Worm (Caenorhabditis elegans) whole organism, L2 larva: ENCODE measurements around the gene glna-1.

Experiments used
- F13H6.1 ChIP-seq: sonication (generic microtip); optimal IDR thresholded peaks from 2 replicates; lab custom pipeline; 2016; ENCODE audit warnings: missing genetic modification characterization, missing compliant biosample characterization
- R02D3.7 ChIP-seq: fragments of 150-350 bp; optimal IDR thresholded peaks from 2 replicates; lab custom pipeline; 2014; ENCODE audit warnings: missing biosample characterization, missing genetic modification characterization
- Y55F3AM.14 ChIP-seq: fragments of 200-800 bp; sonication (Bioruptor generic); optimal IDR thresholded peaks from 2 replicates; lab custom pipeline; 2018; ENCODE audit warnings: mild to moderate bottlenecking, missing genetic modification characterization, missing compliant biosample characterization
- ZK546.5 ChIP-seq: sonication (generic microtip); optimal IDR thresholded peaks from 2 replicates; lab custom pipeline; 2017; ENCODE audit warnings: missing biosample characterization, missing genetic modification characterization
- alr-1 ChIP-seq: fragments of 150-350 bp; optimal IDR thresholded peaks from 2 replicates; lab custom pipeline; 2014; ENCODE audit warnings: missing biosample characterization, missing genetic modification characterization
- aly-2 ChIP-seq: fragments of 150-350 bp; optimal IDR thresholded peaks from 2 replicates; lab custom pipeline; 2014; ENCODE audit warnings: missing biosample characterization, missing genetic modification characterization
- ama-1 ChIP-seq: fragments of 150-350 bp; optimal IDR thresholded peaks from 2 replicates; lab custom pipeline; 2018; ENCODE audit warnings: inconsistent platforms
- blmp-1 ChIP-seq: sonication (generic microtip); optimal IDR thresholded peaks from 2 replicates; lab custom pipeline; 2017; ENCODE audit warnings: missing genetic modification characterization, mild to moderate bottlenecking, missing compliant biosample characterization, antibody characterized with exemption, moderate library complexity; ENCODE audit not compliant: insufficient read depth
- ceh-16 ChIP-seq: fragments of 150-350 bp; optimal IDR thresholded peaks from 2 replicates; lab custom pipeline; 2014; ENCODE audit warnings: missing biosample characterization, missing genetic modification characterization
- ceh-82 ChIP-seq: fragments of 150-350 bp; optimal IDR thresholded peaks from 2 replicates; lab custom pipeline; 2014; ENCODE audit warnings: missing biosample characterization, missing genetic modification characterization
- crh-2 ChIP-seq: sonication (generic microtip); optimal IDR thresholded peaks from 2 replicates; lab custom pipeline; 2017; ENCODE audit warnings: missing biosample characterization, missing genetic modification characterization
- dmd-4 ChIP-seq: sonication (generic microtip); optimal IDR thresholded peaks from 2 replicates; lab custom pipeline; 2017; ENCODE audit warnings: missing biosample characterization, missing genetic modification characterization
- egl-27 ChIP-seq: sonication (generic microtip); optimal IDR thresholded peaks from 3 replicates; lab custom pipeline; 2017; ENCODE audit warnings: missing biosample characterization, missing genetic modification reagents, missing genetic modification characterization
- gmeb-1 ChIP-seq: fragments of 150-350 bp; optimal IDR thresholded peaks from 2 replicates; lab custom pipeline; 2014; ENCODE audit warnings: missing biosample characterization, missing genetic modification characterization
- lin-11 ChIP-seq: fragments of 150-350 bp; sonication (generic microtip); optimal IDR thresholded peaks from 2 replicates; lab custom pipeline; 2014; ENCODE audit warnings: missing biosample characterization, missing genetic modification characterization, inconsistent platforms, mixed read lengths
- lin-13 ChIP-seq: fragments of 150-350 bp; optimal IDR thresholded peaks from 2 replicates; lab custom pipeline; 2014; ENCODE audit warnings: missing biosample characterization, missing genetic modification reagents, missing genetic modification characterization
- lin-39 ChIP-seq: fragments of 150-350 bp; optimal IDR thresholded peaks from 2 replicates; lab custom pipeline; 2014; ENCODE audit warnings: missing biosample characterization, missing genetic modification reagents, missing genetic modification characterization
- mab-5 ChIP-seq: fragments of 150-350 bp; optimal IDR thresholded peaks from 2 replicates; lab custom pipeline; 2014; ENCODE audit warnings: missing biosample characterization, missing genetic modification characterization
- mbf-1 ChIP-seq: sonication (generic microtip); optimal IDR thresholded peaks from 2 replicates; lab custom pipeline; 2017; ENCODE audit warnings: missing biosample characterization, missing genetic modification characterization
- nhr-10 ChIP-seq: sonication (generic microtip); optimal IDR thresholded peaks from 2 replicates; lab custom pipeline; 2017; ENCODE audit warnings: missing biosample characterization, missing genetic modification characterization
- nhr-12 ChIP-seq: fragments of 150-350 bp; optimal IDR thresholded peaks from 2 replicates; lab custom pipeline; 2014; ENCODE audit warnings: missing biosample characterization, missing genetic modification characterization
- nhr-129 ChIP-seq: fragments of 150-350 bp; optimal IDR thresholded peaks from 2 replicates; lab custom pipeline; 2014; ENCODE audit warnings: missing biosample characterization, missing genetic modification characterization
- nhr-237 ChIP-seq: fragments of 150-350 bp; optimal IDR thresholded peaks from 2 replicates; lab custom pipeline; 2014; ENCODE audit warnings: missing biosample characterization, missing genetic modification characterization
- nhr-77 ChIP-seq: fragments of 150-350 bp; optimal IDR thresholded peaks from 2 replicates; lab custom pipeline; 2014; ENCODE audit warnings: missing biosample characterization, missing genetic modification characterization
- peb-1 ChIP-seq: fragments of 150-350 bp; optimal IDR thresholded peaks from 2 replicates; lab custom pipeline; 2014; ENCODE audit warnings: missing biosample characterization, missing genetic modification characterization
- sem-4 ChIP-seq: fragments of 150-350 bp; optimal IDR thresholded peaks from 2 replicates; lab custom pipeline; 2014; ENCODE audit warnings: missing biosample characterization, missing genetic modification reagents, missing genetic modification characterization
- sma-3 ChIP-seq: sonication (generic microtip); optimal IDR thresholded peaks from 2 replicates; lab custom pipeline; 2016; ENCODE audit warnings: missing genetic modification reagents, missing genetic modification characterization, missing compliant biosample characterization
- sma-9 ChIP-seq, 2 experiments: fragments of 150-350 bp in 1 of 2; sonication (generic microtip) in 1 of 2; optimal IDR thresholded peaks; 2 replicates each; lab custom pipeline; 2014 to 2016; ENCODE audit warnings: missing genetic modification characterization in 2 of 2, mild to moderate bottlenecking in 1 of 2, missing biosample characterization in 1 of 2, missing compliant biosample characterization in 1 of 2, missing genetic modification reagents in 1 of 2, moderate library complexity in 1 of 2
- unc-39 ChIP-seq: fragments of 150-350 bp; optimal IDR thresholded peaks from 2 replicates; lab custom pipeline; 2014; ENCODE audit warnings: missing biosample characterization, missing genetic modification characterization
- unc-55 ChIP-seq: fragments of 150-350 bp; sonication (generic microtip); optimal IDR thresholded peaks from 3 replicates; lab custom pipeline; 2014; ENCODE audit warnings: missing biosample characterization, missing genetic modification reagents, missing genetic modification characterization
- zag-1 ChIP-seq: fragments of 150-350 bp; optimal IDR thresholded peaks from 2 replicates; lab custom pipeline; 2014; ENCODE audit warnings: missing biosample characterization, missing genetic modification characterization
- ztf-11 ChIP-seq: sonication (generic microtip); optimal IDR thresholded peaks from 2 replicates; lab custom pipeline; 2017; ENCODE audit warnings: missing biosample characterization, missing genetic modification characterization

The glna-1 gene

DNA sequence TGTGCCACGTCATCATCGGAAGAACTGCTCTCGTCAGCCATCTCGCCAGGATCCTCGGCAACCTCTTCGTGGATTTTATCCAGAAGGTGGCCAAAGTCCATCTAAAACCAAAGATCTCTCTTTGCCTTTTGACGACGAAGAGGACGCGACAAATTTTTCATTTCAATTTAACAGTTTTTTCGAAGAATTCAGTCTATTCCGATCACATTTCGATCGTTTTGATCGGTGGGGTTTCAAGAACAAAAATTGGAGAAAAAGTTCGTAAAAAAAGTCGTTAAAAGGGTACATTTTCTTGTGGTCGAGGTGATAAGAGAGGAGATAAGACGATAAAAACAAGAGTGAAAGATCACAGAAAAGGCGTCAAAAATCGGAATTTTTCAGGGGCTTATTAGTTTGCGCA, at the start of gene glna-1:
glna-1 (minus strand) TSS at position 101 of the 400 bp plus-strand sequence.
- no peak for TF ChIP-seq ceh-16 (tag; lab: Kevin White, UChicago)
- TF ChIP-seq lin-13, result no peak
- no peak for TF ChIP-seq crh-2 (tag; lab: Kevin White, UChicago)
- TF ChIP-seq ama-1 (lab: Kevin White, UChicago), result no peak
- TF ChIP-seq alr-1 (tag; lab: Kevin White, UChicago), result no peak
- TF ChIP-seq Y55F3AM.14 (GFP tag; lab: Kevin White, UChicago), result no peak
- no peak for TF ChIP-seq dmd-4 (tag; lab: Kevin White, UChicago)
- TF ChIP-seq peb-1, result no peak
- TF ChIP-seq gmeb-1 (tag; lab: Kevin White, UChicago), result no peak
- TF ChIP-seq unc-39 (tag; lab: Kevin White, UChicago), result no peak

DNA sequence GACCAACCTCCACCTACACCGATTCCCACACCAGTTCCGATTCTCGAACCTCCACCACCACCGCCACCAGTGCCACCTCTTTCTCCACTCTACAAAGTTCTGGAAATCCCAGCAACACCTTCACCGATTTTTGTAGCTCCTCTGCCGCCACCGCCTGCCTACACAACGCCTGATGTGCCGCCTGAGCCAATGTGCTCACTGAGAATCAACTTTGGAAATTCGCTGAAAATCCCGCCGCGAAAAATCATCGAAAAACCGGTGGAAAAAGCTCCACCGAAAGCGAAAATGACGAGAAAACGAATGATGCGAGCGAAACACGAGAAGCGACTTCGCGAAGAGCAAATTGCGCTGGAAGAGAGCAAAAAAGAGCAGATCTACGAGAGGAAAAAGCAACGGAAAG, 46.5 kb upstream of the glna-1 start:
- no peak for TF ChIP-seq ztf-11 (tag; lab: Kevin White, UChicago)
- TF ChIP-seq sma-3 (GFP tag; lab: Kevin White, UChicago), result no peak
- TF ChIP-seq sem-4 (tag; lab: Kevin White, UChicago), result no peak
- no peak for TF ChIP-seq Y55F3AM.14 (GFP tag; lab: Kevin White, UChicago)
- no peak for TF ChIP-seq dmd-4 (tag; lab: Kevin White, UChicago)
- TF ChIP-seq sma-9 (GFP tag; optimal IDR thresholded peaks at IDR 0.05; lab: Kevin White, UChicago), result no peak
- TF ChIP-seq sma-9 (tag; optimal IDR thresholded peaks at IDR 0.05; lab: Kevin White, UChicago), result no peak
- no peak for TF ChIP-seq nhr-129 (tag; lab: Kevin White, UChicago)
- no peak for TF ChIP-seq crh-2 (tag; lab: Kevin White, UChicago)
- TF ChIP-seq nhr-77, result no peak
- TF ChIP-seq ceh-82 (tag; lab: Kevin White, UChicago), result no peak
- TF ChIP-seq alr-1 (tag; lab: Kevin White, UChicago), result no peak
- TF ChIP-seq egl-27 (tag; lab: Kevin White, UChicago), result no peak
- TF ChIP-seq R02D3.7 (tag; lab: Kevin White, UChicago), result no peak
- no peak for TF ChIP-seq unc-55 (GFP tag; lab: Kevin White, UChicago)
- TF ChIP-seq, all 48 proteins: peak for 0

DNA sequence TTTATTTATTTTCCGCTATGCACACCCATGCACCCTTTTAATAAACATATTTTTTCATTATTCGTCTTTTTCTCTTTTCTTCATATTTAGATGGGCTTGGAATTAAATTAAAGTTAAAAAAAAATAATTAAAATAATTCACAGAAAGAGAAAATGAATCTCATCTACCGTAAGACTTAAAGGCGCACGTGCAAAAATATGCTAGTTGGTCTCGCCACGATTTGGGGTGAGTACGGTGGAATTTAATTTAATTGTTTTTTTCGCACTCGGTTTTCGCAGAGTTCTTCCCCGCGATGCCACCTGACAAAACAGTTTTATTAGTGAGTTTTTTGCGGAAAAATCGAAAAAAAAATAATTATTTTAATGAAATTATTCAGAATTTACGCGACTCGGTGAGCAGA, 44.8 kb upstream of the glna-1 start, which contains the start of gene Y54E2A.8:
Y54E2A.8 (plus strand) TSS at position 254 of the 400 bp plus-strand sequence.
- TF ChIP-seq mab-5 (tag; lab: Kevin White, UChicago) (no peak), nhr-10 (tag; lab: Kevin White, UChicago) (no peak), nhr-12 (tag; lab: Kevin White, UChicago) (no peak), lin-11 (tag; lab: Kevin White, UChicago) (no peak), ZK546.5 (tag; lab: Kevin White, UChicago) (no peak), R02D3.7 (tag; lab: Kevin White, UChicago) (no peak), ztf-11 (tag; lab: Kevin White, UChicago) (no peak), F13H6.1 (tag; lab: Kevin White, UChicago) (no peak), lin-39 (no peak), ceh-16 (tag; lab: Kevin White, UChicago) (no peak), zag-1 (tag; lab: Kevin White, UChicago) (no peak)
- TF ChIP-seq, all 48 proteins: peak for 0

DNA sequence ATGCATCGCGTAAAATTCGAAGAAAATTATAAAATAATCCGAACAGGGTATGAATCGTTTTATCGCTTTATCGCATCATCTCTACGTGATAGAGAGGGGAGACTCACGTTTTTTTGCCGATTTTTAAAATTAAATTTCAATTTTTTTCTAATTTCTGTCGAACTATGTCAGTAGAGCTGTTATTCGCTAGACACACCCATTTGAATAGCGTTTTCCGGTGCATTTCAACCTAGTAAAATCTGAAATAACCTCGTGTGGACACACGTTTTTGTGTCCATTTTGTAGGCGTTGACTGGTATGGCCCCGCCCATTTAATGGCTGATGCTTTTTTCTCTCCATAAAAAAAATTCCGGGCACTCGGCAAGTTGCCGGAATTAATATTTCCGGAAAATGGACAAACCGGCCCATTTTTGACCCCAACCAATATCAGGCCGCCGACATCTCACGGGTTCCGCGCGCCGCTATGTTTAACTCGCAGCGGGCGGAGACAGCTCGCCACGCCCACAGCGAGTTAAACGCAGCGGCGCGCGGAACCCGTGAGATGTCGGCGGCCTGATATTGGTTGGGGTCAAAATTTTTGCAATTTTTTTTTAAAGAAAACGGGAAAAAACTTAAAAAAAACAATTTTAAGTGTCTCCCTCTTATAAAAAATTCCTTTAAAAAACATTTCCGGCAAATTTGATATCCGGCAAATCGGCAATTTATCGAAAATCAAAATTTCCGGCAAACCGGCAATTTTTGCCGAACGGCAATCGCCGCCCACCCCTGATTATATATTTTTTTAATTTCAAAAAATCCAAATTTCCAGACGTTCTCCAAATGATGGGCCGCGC, 39.8 kb upstream of the glna-1 start, which contains the start of gene Y54E2A.7:
Y54E2A.7 (minus strand) TSS at position 51 of the 833 bp plus-strand sequence.
- TF ChIP-seq peb-1, result no peak
- TF ChIP-seq dmd-4 (tag; lab: Kevin White, UChicago), result no peak
- no peak for TF ChIP-seq R02D3.7 (tag; lab: Kevin White, UChicago)
- TF ChIP-seq aly-2 (tag; lab: Kevin White, UChicago), result no peak
- TF ChIP-seq F13H6.1 (tag; lab: Kevin White, UChicago), result no peak
- TF ChIP-seq mbf-1 (tag; lab: Kevin White, UChicago), result no peak
- TF ChIP-seq nhr-237 (tag; lab: Kevin White, UChicago), result no peak
- TF ChIP-seq ZK546.5 (tag; lab: Kevin White, UChicago), result no peak
- TF ChIP-seq nhr-77, result no peak
- no peak for TF ChIP-seq unc-55 (GFP tag; lab: Kevin White, UChicago)
- TF ChIP-seq blmp-1 (tag; lab: Kevin White, UChicago), result no peak
- TF ChIP-seq lin-39, result no peak
